Worm (Caenorhabditis elegans): ENCODE measurements around the gene Y105C5A.10.
"Not testable (repeated sequence)": the region's sequence is repeated elsewhere in the genome, so short reads cannot be mapped to it uniquely, and the experiment has no call there.

DNA sequence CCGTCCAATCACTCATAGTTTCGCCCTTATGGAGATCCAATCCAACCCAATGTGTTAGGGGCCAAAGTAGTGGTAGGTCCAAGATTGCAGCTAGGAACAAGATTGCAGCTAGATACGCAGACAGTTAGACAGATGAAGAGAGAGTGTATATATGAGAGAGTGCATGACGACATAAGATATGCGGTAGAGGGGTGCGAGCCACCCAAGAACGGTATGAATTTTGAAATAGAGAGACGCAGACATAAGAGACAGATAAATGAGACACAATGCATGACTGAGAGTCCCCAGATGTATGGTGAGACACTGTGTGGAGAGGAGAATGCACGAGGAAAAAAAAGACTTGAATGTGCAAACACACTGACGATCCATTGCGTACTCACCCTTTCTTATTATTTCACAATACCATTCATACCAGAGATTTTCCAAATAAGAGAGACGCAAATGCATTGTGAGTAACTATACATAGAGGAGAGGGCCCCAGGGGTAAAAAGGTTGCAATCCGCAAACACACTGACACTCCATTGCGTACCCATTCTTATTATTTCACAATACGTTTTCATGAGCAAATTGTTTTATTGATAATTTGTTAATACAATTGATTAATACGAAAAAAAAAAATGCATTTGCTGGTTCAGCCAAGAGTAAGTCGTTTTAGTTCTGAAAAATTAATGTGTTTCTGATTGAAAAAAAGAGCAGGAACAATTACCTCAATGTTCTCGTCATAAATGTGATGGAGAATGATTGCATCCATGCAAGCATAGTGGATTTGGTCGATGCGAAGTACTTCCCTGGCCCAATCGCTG, 11.1 kb downstream of the Y105C5A.10 start, which contains the start of the genes Y105C5A.1268 and Y105C5A.1272:
- peak; percentile 20 for TF ChIP-seq ceh-19 (GFP tag; optimal IDR thresholded peaks at IDR 0.05)
- TF ChIP-seq lin-11 (tag; optimal IDR thresholded peaks at IDR 0.05): not testable (repeated sequence)
